Worm (Caenorhabditis elegans) whole organism, L3 larva: ENCODE data around the gene nas-20.

ENCODE experiments used
- R02D3.7 ChIP-seq: fragments of 150-350 bp; optimal IDR thresholded peaks from 2 replicates; lab custom pipeline; 2014; ENCODE audit warnings: missing biosample characterization, missing genetic modification characterization
- aly-2 ChIP-seq: fragments of 150-350 bp; optimal IDR thresholded peaks from 2 replicates; lab custom pipeline; 2014; ENCODE audit warnings: missing biosample characterization, missing genetic modification characterization
- ama-1 ChIP-seq: fragments of 150-350 bp; optimal IDR thresholded peaks from 2 replicates; lab custom pipeline; 2018
- ceh-16 ChIP-seq: sonication (generic microtip); optimal IDR thresholded peaks from 2 replicates; lab custom pipeline; 2017; ENCODE audit warnings: missing biosample characterization, missing genetic modification characterization
- ceh-9 ChIP-seq: sonication (generic microtip); optimal IDR thresholded peaks from 2 replicates; lab custom pipeline; 2018; ENCODE audit warnings: missing biosample characterization, missing genetic modification characterization
- daf-12 ChIP-seq: fragments of 150-350 bp; optimal IDR thresholded peaks from 2 replicates; lab custom pipeline; 2014; ENCODE audit warnings: missing biosample characterization, missing genetic modification reagents, missing genetic modification characterization
- egl-27 ChIP-seq: sonication (generic microtip); optimal IDR thresholded peaks from 4 replicates; lab custom pipeline; 2017; ENCODE audit warnings: missing biosample characterization, missing genetic modification reagents, missing genetic modification characterization
- elt-3 ChIP-seq, 3 experiments: fragments of 150-350 bp in 1 of 3; sonication (generic microtip) in 2 of 3; optimal IDR thresholded peaks; 2 replicates in 2 of 3; 4 replicates in 1 of 3; lab custom pipeline; 2014 to 2017; ENCODE audit warnings: missing biosample characterization in 3 of 3, missing genetic modification characterization in 3 of 3
- eor-1 ChIP-seq, 2 experiments: fragments of 150-350 bp; optimal IDR thresholded peaks; 2 replicates each; lab custom pipeline; 2014 to 2018; ENCODE audit warnings: missing biosample characterization in 2 of 2, missing genetic modification characterization in 2 of 2
- fkh-10 ChIP-seq: sonication (generic microtip); optimal IDR thresholded peaks from 2 replicates; lab custom pipeline; 2017; ENCODE audit warnings: missing biosample characterization, missing genetic modification reagents, missing genetic modification characterization
- jun-1 ChIP-seq: fragments of 150-350 bp; optimal IDR thresholded peaks from 2 replicates; lab custom pipeline; 2014; ENCODE audit warnings: missing biosample characterization, missing genetic modification reagents, missing genetic modification characterization
- lsy-12 ChIP-seq: sonication (generic microtip); optimal IDR thresholded peaks from 2 replicates; lab custom pipeline; 2016; ENCODE audit warnings: mild to moderate bottlenecking, missing genetic modification characterization, missing compliant biosample characterization
- nfya-1 ChIP-seq: sonication (generic microtip); optimal IDR thresholded peaks from 2 replicates; lab custom pipeline; 2017; ENCODE audit warnings: missing genetic modification characterization, mild to moderate bottlenecking, missing compliant biosample characterization, antibody characterized with exemption, moderate library complexity; ENCODE audit not compliant: insufficient read depth
- nhr-12 ChIP-seq: fragments of 150-350 bp; optimal IDR thresholded peaks from 2 replicates; lab custom pipeline; 2014; ENCODE audit warnings: missing biosample characterization, missing genetic modification characterization
- nhr-23 ChIP-seq: fragments of 150-350 bp; optimal IDR thresholded peaks from 2 replicates; lab custom pipeline; 2014; ENCODE audit warnings: missing biosample characterization, missing genetic modification reagents, missing genetic modification characterization
- nhr-25 ChIP-seq: sonication (generic microtip); optimal IDR thresholded peaks from 2 replicates; lab custom pipeline; 2017; ENCODE audit warnings: missing biosample characterization, missing genetic modification characterization
- nhr-67 ChIP-seq: fragments of 150-350 bp; optimal IDR thresholded peaks from 2 replicates; lab custom pipeline; 2014; ENCODE audit warnings: missing biosample characterization, missing genetic modification characterization
- nhr-76 ChIP-seq: fragments of 150-350 bp; sonication (generic microtip); optimal IDR thresholded peaks from 5 replicates; lab custom pipeline; 2014; ENCODE audit warnings: missing biosample characterization, missing genetic modification characterization
- nhr-77 ChIP-seq: fragments of 150-350 bp; optimal IDR thresholded peaks from 2 replicates; lab custom pipeline; 2014; ENCODE audit warnings: missing biosample characterization, missing genetic modification characterization
- pha-4 ChIP-seq: fragments of 150-350 bp; optimal IDR thresholded peaks from 2 replicates; lab custom pipeline; 2014; ENCODE audit warnings: missing biosample characterization, missing genetic modification reagents, missing genetic modification characterization
- skn-1 ChIP-seq: fragments of 150-350 bp; optimal IDR thresholded peaks from 2 replicates; lab custom pipeline; 2014; ENCODE audit warnings: missing biosample characterization, missing genetic modification characterization
- snpc-4 ChIP-seq: fragments of 150-350 bp; optimal IDR thresholded peaks from 2 replicates; lab custom pipeline; 2014; ENCODE audit warnings: missing biosample characterization, missing genetic modification characterization
- tbx-2 ChIP-seq: sonication (generic microtip); optimal IDR thresholded peaks from 2 replicates; lab custom pipeline; 2016; ENCODE audit warnings: mild to moderate bottlenecking, missing genetic modification characterization, missing compliant biosample characterization
- unc-39 ChIP-seq: sonication (generic microtip); optimal IDR thresholded peaks from 4 replicates; lab custom pipeline; 2017; ENCODE audit warnings: missing biosample characterization, missing genetic modification characterization
- zag-1 ChIP-seq: fragments of 150-350 bp; optimal IDR thresholded peaks from 2 replicates; lab custom pipeline; 2014; ENCODE audit warnings: missing biosample characterization, missing genetic modification characterization

The nas-20 gene

DNA sequence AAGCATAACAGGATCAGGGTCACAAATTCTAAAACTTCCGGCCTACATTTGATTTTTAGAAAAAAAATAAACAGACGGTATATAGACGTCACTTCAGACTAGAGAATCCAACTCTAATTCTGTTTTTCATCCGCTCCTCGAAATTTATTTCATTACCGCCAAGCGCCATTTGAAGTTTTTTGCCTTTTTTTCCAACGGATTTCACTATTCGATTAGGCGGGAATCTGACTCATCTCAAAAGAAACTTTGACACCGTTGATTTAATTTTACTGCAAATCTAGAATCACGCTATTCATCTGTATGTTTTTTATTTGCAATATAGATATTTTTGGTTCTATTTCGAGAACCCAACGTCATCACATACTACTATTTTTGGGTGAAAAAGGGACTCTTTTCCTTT is 41.3 kb downstream of the nas-20 start:
- TF ChIP-seq jun-1 (tag; lab: Kevin White, UChicago) (no peak), aly-2 (tag; lab: Kevin White, UChicago) (no peak), elt-3 (tag; optimal IDR thresholded peaks at IDR 0.05; lab: Kevin White, UChicago) (no peak), pha-4 (tag; lab: Kevin White, UChicago) (no peak), fkh-10 (GFP tag; lab: Kevin White, UChicago) (peak; percentile 72)

DNA sequence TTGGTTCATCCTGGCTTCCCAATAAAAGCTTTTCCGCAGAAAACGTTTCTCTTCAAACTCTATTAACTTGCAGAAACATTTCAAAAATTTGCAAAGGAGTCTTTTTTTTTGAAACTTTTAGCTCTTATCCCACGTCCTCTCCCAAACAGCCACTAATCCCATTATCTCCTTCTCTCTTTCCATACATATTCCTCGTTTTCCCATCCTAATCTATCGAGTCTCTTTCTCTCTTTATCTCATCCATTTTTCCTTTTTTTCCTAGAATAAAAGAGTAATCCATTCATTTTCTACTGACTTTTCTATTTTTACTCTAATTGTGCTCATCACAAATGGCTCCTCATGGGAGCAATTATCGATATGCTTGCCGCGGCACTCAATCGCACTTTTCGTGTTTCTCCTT is 43.4 kb downstream of the nas-20 start:
- TF ChIP-seq nhr-76 = no peak
- no peak for TF ChIP-seq ama-1
- no peak for TF ChIP-seq nhr-12 (tag; lab: Kevin White, UChicago)
- TF ChIP-seq nfya-1 (tag; lab: Kevin White, UChicago) = peak; percentile 9
- peak; percentile 42 for TF ChIP-seq tbx-2 (tag; lab: Kevin White, UChicago)
- no peak for TF ChIP-seq lsy-12
- no peak for TF ChIP-seq ceh-9 (tag; lab: Kevin White, UChicago)
- TF ChIP-seq daf-12 (tag; lab: Kevin White, UChicago) = no peak

DNA sequence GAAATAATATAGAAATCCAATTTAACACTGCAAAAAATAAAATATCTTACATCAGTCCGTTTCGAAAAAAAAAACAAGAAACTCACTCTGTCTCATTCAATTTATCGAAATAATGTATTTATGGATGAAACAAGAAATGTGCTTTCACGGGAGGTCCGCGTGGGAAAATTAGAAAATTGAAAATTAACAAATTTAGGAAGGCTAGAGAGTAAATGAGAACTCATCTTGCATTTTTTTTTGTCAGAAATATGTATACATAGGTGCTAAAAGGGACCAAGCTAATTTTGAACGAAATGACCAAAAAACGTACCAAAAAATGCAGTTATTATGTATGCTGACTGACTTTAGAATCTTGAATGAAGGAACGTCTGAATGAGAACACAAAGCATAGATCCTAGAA is 47.5 kb downstream of the nas-20 start, which contains the start of gene T26H10.2:
Gene T26H10.2 (minus strand): TSS at position 101 of the 400 bp plus-strand sequence.
- TF ChIP-seq ceh-16 (no peak), nhr-77 (tag; lab: Kevin White, UChicago) (no peak), R02D3.7 (tag; lab: Kevin White, UChicago) (no peak), tbx-2 (tag; lab: Kevin White, UChicago) (no peak), nhr-23 (tag; lab: Kevin White, UChicago) (no peak), unc-39 (no peak), pha-4 (tag; lab: Kevin White, UChicago) (no peak), egl-27 (tag; lab: Kevin White, UChicago) (no peak)
- TF ChIP-seq, all 47 proteins: peak for 0

DNA sequence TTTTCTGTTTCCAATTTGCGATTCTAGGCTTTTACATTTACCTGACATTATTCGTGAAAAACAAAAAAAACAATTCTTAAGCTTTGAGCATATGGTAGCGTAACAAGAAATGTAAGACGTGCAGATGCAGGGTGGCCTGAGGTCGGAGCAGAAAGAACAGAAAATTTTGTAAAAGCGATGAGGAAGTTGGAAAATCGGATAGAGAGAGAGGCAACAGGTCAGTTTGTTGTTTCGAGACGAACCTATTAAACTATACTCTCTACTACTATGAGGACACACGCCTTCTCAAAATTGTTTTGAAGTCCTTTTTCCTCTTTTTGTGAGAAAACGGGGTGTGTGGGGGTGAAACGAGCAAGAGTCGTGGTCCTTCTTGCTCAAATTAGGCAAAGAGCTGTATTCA is 50.5 kb downstream of the nas-20 start, which contains the start of gene des-2:
Gene des-2 (minus strand): TSS at position 101 of the 400 bp plus-strand sequence.
- no peak for TF ChIP-seq pha-4 (tag; lab: Kevin White, UChicago)
- TF ChIP-seq nhr-25 (tag; lab: Kevin White, UChicago) = no peak
- TF ChIP-seq zag-1 (tag; lab: Kevin White, UChicago) = no peak
- TF ChIP-seq snpc-4 (tag; lab: Kevin White, UChicago) = no peak
- no peak for TF ChIP-seq skn-1
- TF ChIP-seq R02D3.7 (tag; lab: Kevin White, UChicago) = no peak
- TF ChIP-seq eor-1 (tag; optimal IDR thresholded peaks at IDR 0.05; lab: Kevin White, UChicago) = no peak
- no peak for TF ChIP-seq nhr-77 (tag; lab: Kevin White, UChicago)
- TF ChIP-seq lsy-12 = no peak
- no peak for TF ChIP-seq unc-39
- TF ChIP-seq nhr-67 (tag; lab: Kevin White, UChicago) = no peak
